Fruit fly (Drosophila melanogaster) whole organism, embryonic: Measurements from ENCODE around the gene Ns1.

Experiments used
- ATbp ChIP-seq: fragments of 200-800 bp; sonication (Bioruptor generic); optimal IDR thresholded peaks from 2 replicates; lab custom pipeline; 2017; ENCODE audit warnings: missing biosample characterization, mild to moderate bottlenecking, missing genetic modification characterization, missing genetic modification reagents
- Asciz ChIP-seq: fragments of 200-800 bp; sonication (Bioruptor generic); optimal IDR thresholded peaks from 2 replicates; lab custom pipeline; 2017; ENCODE audit warnings: missing biosample characterization, mild to moderate bottlenecking, missing genetic modification characterization, missing genetic modification reagents
- CG10209 ChIP-seq: fragments of 200-800 bp; sonication (Bioruptor generic); optimal IDR thresholded peaks from 3 replicates; lab custom pipeline; 2017; ENCODE audit warnings: missing biosample characterization, mild to moderate bottlenecking, missing genetic modification characterization, missing genetic modification reagents
- CG10431 ChIP-seq: fragments of 200-800 bp; sonication (Bioruptor generic); optimal IDR thresholded peaks from 3 replicates; lab custom pipeline; 2018; ENCODE audit warnings: missing biosample characterization, mild to moderate bottlenecking, missing genetic modification characterization
- CG10543 ChIP-seq: fragments of 200-800 bp; sonication (Bioruptor generic); optimal IDR thresholded peaks from 3 replicates; lab custom pipeline; 2017; ENCODE audit warnings: missing biosample characterization, mild to moderate bottlenecking, missing genetic modification characterization, moderate library complexity
- CG11695 ChIP-seq: fragments of 200-800 bp; sonication (Bioruptor generic); IDR thresholded peaks from 3 replicates; pipeline ENCODE4 v1.3.6; 2022; ENCODE audit warnings: missing biosample characterization, missing genetic modification characterization
- CG13287 ChIP-seq: fragments of 200-800 bp; sonication (Bioruptor generic); IDR thresholded peaks from 2 replicates; pipeline ENCODE4 v1.3.6; 2022; ENCODE audit warnings: missing biosample characterization, missing genetic modification characterization; ENCODE audit not compliant: partially characterized antibody
- CG13424 ChIP-seq: fragments of 200-800 bp; sonication (Bioruptor generic); optimal IDR thresholded peaks from 2 replicates; lab custom pipeline; 2019; ENCODE audit warnings: missing biosample characterization, mild to moderate bottlenecking, missing genetic modification characterization, moderate library complexity
- CG14441 ChIP-seq: fragments of 200-800 bp; sonication (Bioruptor generic); IDR thresholded peaks from 2 replicates; pipeline ENCODE4 v1.3.6; 2022; ENCODE audit warnings: missing biosample characterization, missing genetic modification characterization
- CG14710 ChIP-seq: fragments of 200-800 bp; sonication (Bioruptor generic); optimal IDR thresholded peaks from 3 replicates; lab custom pipeline; 2019; ENCODE audit warnings: missing biosample characterization, mild to moderate bottlenecking, missing genetic modification characterization, moderate library complexity
- CG15514 ChIP-seq: fragments of 200-800 bp; sonication (Bioruptor generic); optimal IDR thresholded peaks from 3 replicates; lab custom pipeline; 2017; ENCODE audit warnings: missing biosample characterization, missing genetic modification characterization, mild to moderate bottlenecking, moderate library complexity, missing genetic modification reagents
- CG18011 ChIP-seq: fragments of 200-800 bp; sonication (Bioruptor generic); optimal IDR thresholded peaks from 2 replicates; lab custom pipeline; 2017; ENCODE audit warnings: missing biosample characterization, missing genetic modification characterization, mild to moderate bottlenecking, moderate library complexity, missing genotype
- CG2678 ChIP-seq: fragments of 200-800 bp; sonication (Bioruptor generic); optimal IDR thresholded peaks from 3 replicates; lab custom pipeline; 2019; ENCODE audit warnings: missing biosample characterization, mild to moderate bottlenecking, missing genetic modification characterization, moderate library complexity
- CG33557 ChIP-seq: fragments of 200-800 bp; sonication (Bioruptor generic); optimal IDR thresholded peaks from 2 replicates; lab custom pipeline; 2019; ENCODE audit warnings: missing biosample characterization, mild to moderate bottlenecking, missing genetic modification characterization, moderate library complexity
- CG4707 ChIP-seq: fragments of 200-800 bp; sonication (Bioruptor generic); optimal IDR thresholded peaks from 2 replicates; lab custom pipeline; 2018; ENCODE audit warnings: missing biosample characterization, mild to moderate bottlenecking, missing genetic modification characterization, moderate library complexity
- CG6254 ChIP-seq: fragments of 200-800 bp; sonication (Bioruptor generic); optimal IDR thresholded peaks from 3 replicates; lab custom pipeline; 2017; ENCODE audit warnings: mild to moderate bottlenecking, missing biosample characterization, missing genetic modification reagents, missing genetic modification characterization
- CG6272 ChIP-seq: fragments of 200-800 bp; sonication (Bioruptor generic); IDR thresholded peaks from 2 replicates; pipeline ENCODE4 v1.3.6; 2022; ENCODE audit warnings: missing biosample characterization, missing genetic modification characterization
- CG6854 ChIP-seq: fragments of 200-800 bp; sonication (Bioruptor generic); optimal IDR thresholded peaks from 3 replicates; lab custom pipeline; 2017; ENCODE audit warnings: missing biosample characterization, mild to moderate bottlenecking, missing genetic modification characterization
- CG7745 ChIP-seq: fragments of 200-800 bp; sonication (Bioruptor generic); optimal IDR thresholded peaks from 2 replicates; lab custom pipeline; 2018; ENCODE audit warnings: missing biosample characterization, mild to moderate bottlenecking, missing genetic modification characterization, moderate library complexity
- CG8281 ChIP-seq: fragments of 200-800 bp; sonication (Bioruptor generic); optimal IDR thresholded peaks from 2 replicates; lab custom pipeline; 2018; ENCODE audit warnings: missing biosample characterization, mild to moderate bottlenecking, missing genetic modification characterization, moderate library complexity
- CG9215 ChIP-seq: fragments of 200-800 bp; sonication (Bioruptor generic); IDR thresholded peaks from 2 replicates; pipeline ENCODE4 v1.3.6; 2022; ENCODE audit warnings: missing biosample characterization, missing genetic modification characterization
- CrebB ChIP-seq: fragments of 200-800 bp; sonication (Bioruptor generic); optimal IDR thresholded peaks from 3 replicates; lab custom pipeline; 2018; ENCODE audit warnings: missing biosample characterization, mild to moderate bottlenecking, missing genetic modification characterization
- Dad ChIP-seq: fragments of 200-800 bp; sonication (Bioruptor generic); optimal IDR thresholded peaks from 3 replicates; lab custom pipeline; 2016; ENCODE audit warnings: missing biosample characterization, missing genetic modification characterization
- Dp ChIP-seq: fragments of 200-800 bp; sonication (Bioruptor generic); optimal IDR thresholded peaks from 2 replicates; lab custom pipeline; 2018; ENCODE audit warnings: missing biosample characterization, mild to moderate bottlenecking, missing genetic modification characterization, moderate library complexity
- HmgZ ChIP-seq: fragments of 200-800 bp; sonication (Bioruptor generic); optimal IDR thresholded peaks from 2 replicates; lab custom pipeline; 2018; ENCODE audit warnings: missing biosample characterization, mild to moderate bottlenecking, missing genetic modification characterization
- Hr78 ChIP-seq, 2 experiments: fragments of 200-800 bp in 1 of 2; fragments of >200 bp in 1 of 2; sonication (Bioruptor generic) in 1 of 2; optimal IDR thresholded peaks; 2 replicates each; lab custom pipeline; 2017 to 2019; ENCODE audit warnings: missing biosample characterization in 2 of 2, missing genetic modification characterization in 2 of 2, mild to moderate bottlenecking in 1 of 2, moderate library complexity in 1 of 2
- Kr ChIP-seq: fragments of 200-800 bp; sonication (Bioruptor generic); optimal IDR thresholded peaks from 2 replicates; lab custom pipeline; 2017; ENCODE audit warnings: missing biosample characterization, mild to moderate bottlenecking, missing genetic modification characterization
- MTF-1 ChIP-seq: fragments of 200-800 bp; sonication (Bioruptor generic); optimal IDR thresholded peaks from 2 replicates; lab custom pipeline; 2018; ENCODE audit warnings: missing biosample characterization, mild to moderate bottlenecking, missing genetic modification characterization, borderline replicate concordance
- NC2β ChIP-seq: fragments of 200-800 bp; sonication (Bioruptor generic); optimal IDR thresholded peaks from 2 replicates; lab custom pipeline; 2016; ENCODE audit warnings: missing biosample characterization, missing genetic modification characterization
- PHDP ChIP-seq: fragments of 200-800 bp; sonication (Bioruptor generic); optimal IDR thresholded peaks from 3 replicates; lab custom pipeline; 2018; ENCODE audit warnings: missing biosample characterization, mild to moderate bottlenecking, missing genetic modification characterization, moderate library complexity
- Sox100B ChIP-seq: fragments of 200-800 bp; sonication (Bioruptor generic); optimal IDR thresholded peaks from 3 replicates; lab custom pipeline; 2018; ENCODE audit warnings: missing biosample characterization, mild to moderate bottlenecking, missing genetic modification characterization
- caup ChIP-seq: fragments of 200-800 bp; sonication (Bioruptor generic); optimal IDR thresholded peaks from 3 replicates; lab custom pipeline; 2017; ENCODE audit warnings: missing biosample characterization, mild to moderate bottlenecking, missing genetic modification characterization, moderate library complexity; ENCODE audit not compliant: severe bottlenecking
- cg ChIP-seq: fragments of 200-800 bp; sonication (Bioruptor generic); optimal IDR thresholded peaks from 3 replicates; lab custom pipeline; 2019; ENCODE audit warnings: missing biosample characterization, mild to moderate bottlenecking, missing genetic modification characterization, moderate library complexity
- dysf ChIP-seq: fragments of 200-800 bp; sonication (Bioruptor generic); IDR thresholded peaks from 3 replicates; pipeline ENCODE4 v1.3.6; 2022; ENCODE audit warnings: missing biosample characterization, missing genetic modification characterization
- gfzf ChIP-seq: fragments of 200-800 bp; sonication (Bioruptor generic); optimal IDR thresholded peaks from 2 replicates; lab custom pipeline; 2016; ENCODE audit warnings: missing biosample characterization, mild to moderate bottlenecking, missing genetic modification characterization, moderate library complexity
- grau ChIP-seq: fragments of 200-800 bp; optimal IDR thresholded peaks from 3 replicates; lab custom pipeline; 2019; ENCODE audit warnings: missing biosample characterization, mild to moderate bottlenecking, missing genetic modification characterization, moderate library complexity
- ind ChIP-seq: fragments of 200-800 bp; sonication (Bioruptor generic); optimal IDR thresholded peaks from 3 replicates; lab custom pipeline; 2016; ENCODE audit warnings: missing biosample characterization, missing genetic modification characterization
- lbe ChIP-seq: fragments of 200-800 bp; sonication (Bioruptor generic); optimal IDR thresholded peaks from 2 replicates; lab custom pipeline; 2016; ENCODE audit warnings: missing biosample characterization, mild to moderate bottlenecking, missing genetic modification characterization
- lmd ChIP-seq: fragments of 200-800 bp; sonication (Bioruptor generic); IDR thresholded peaks from 2 replicates; pipeline ENCODE4 v1.3.6; 2022; ENCODE audit warnings: missing biosample characterization, missing genetic modification characterization
- odd ChIP-seq: fragments of 200-800 bp; sonication (Bioruptor generic); optimal IDR thresholded peaks from 2 replicates; lab custom pipeline; 2017; ENCODE audit warnings: missing biosample characterization, mild to moderate bottlenecking, missing genetic modification characterization
- onecut ChIP-seq: fragments of 200-800 bp; sonication (Bioruptor generic); IDR thresholded peaks from 2 replicates; pipeline ENCODE4 v1.3.6; 2022; ENCODE audit warnings: missing biosample characterization, missing genetic modification characterization
- pfk ChIP-seq: fragments of 200-800 bp; sonication (Bioruptor generic); optimal IDR thresholded peaks from 2 replicates; lab custom pipeline; 2018; ENCODE audit warnings: missing biosample characterization, mild to moderate bottlenecking, missing genetic modification characterization, moderate library complexity
- pros ChIP-seq: fragments of 200-800 bp; sonication (Bioruptor generic); optimal IDR thresholded peaks from 3 replicates; lab custom pipeline; 2019; ENCODE audit warnings: missing biosample characterization, mild to moderate bottlenecking, missing genetic modification characterization, moderate library complexity
- ro ChIP-seq: fragments of 200-800 bp; sonication (Bioruptor generic); IDR thresholded peaks from 2 replicates; pipeline ENCODE4 v1.3.6; 2022; ENCODE audit warnings: missing biosample characterization, missing genetic modification characterization
- salm ChIP-seq: fragments of 200-800 bp; sonication (Bioruptor generic); optimal IDR thresholded peaks from 2 replicates; lab custom pipeline; 2018; ENCODE audit warnings: missing biosample characterization, mild to moderate bottlenecking, missing genetic modification characterization
- sd ChIP-seq: fragments of 200-800 bp; sonication (Bioruptor generic); optimal IDR thresholded peaks from 3 replicates; lab custom pipeline; 2018; ENCODE audit warnings: missing biosample characterization, mild to moderate bottlenecking, missing genetic modification characterization, moderate library complexity
- sens ChIP-seq: fragments of 200-800 bp; sonication (Bioruptor generic); peaks from one replicate; lab custom pipeline; 2016; ENCODE audit warnings: missing biosample characterization, missing genetic modification characterization
- sug ChIP-seq: fragments of 200-800 bp; optimal IDR thresholded peaks from 2 replicates; lab custom pipeline; 2019; ENCODE audit warnings: missing biosample characterization, mild to moderate bottlenecking, missing genetic modification characterization, moderate library complexity
- wek ChIP-seq: fragments of 200-800 bp; sonication (Bioruptor generic); optimal IDR thresholded peaks from 3 replicates; lab custom pipeline; 2018; ENCODE audit warnings: missing biosample characterization, mild to moderate bottlenecking, missing genetic modification characterization, moderate library complexity

Ns1 gene

dm6 chr3R:17115668-17116067 lies 43.2 kb upstream of the Ns1 start:
- no peak for TF ChIP-seq CG6272 (GFP tag; lab: Robert Waterston, UW)
- TF ChIP-seq NC2β (GFP tag; lab: Kevin White, UChicago) = no peak
- TF ChIP-seq sens = peak; percentile 70
- peak; percentile 31 for TF ChIP-seq wek (GFP tag; lab: Kevin White, UChicago)
- TF ChIP-seq lbe (GFP tag; lab: Kevin White, UChicago) = peak; percentile 45
- no peak for TF ChIP-seq Dp
- peak; percentile 1 for TF ChIP-seq HmgZ
- TF ChIP-seq salm = peak; percentile 56
- peak; percentile 67 for TF ChIP-seq PHDP (tag; lab: Kevin White, UChicago)
- no peak for TF ChIP-seq ind (GFP tag; lab: Kevin White, UChicago)
- TF ChIP-seq CG18011 (GFP tag; lab: Kevin White, UChicago) = peak; percentile 9
- TF ChIP-seq CG11695 = peak; percentile 15; the same call in 1 of the 3 replicates
- peak; percentile 19 for TF ChIP-seq CG10209 (GFP tag; lab: Kevin White, UChicago)
- TF ChIP-seq CG4707 (GFP tag; lab: Kevin White, UChicago) = peak; percentile 38
- peak; percentile 59 for TF ChIP-seq CG7745 (tag; lab: Kevin White, UChicago)
- TF ChIP-seq caup (GFP tag; lab: Kevin White, UChicago) = peak; percentile 51
- peak; percentile 35 for TF ChIP-seq pfk
- TF ChIP-seq grau (tag; lab: Kevin White, UChicago) = peak; percentile 8
- peak; percentile 39 for TF ChIP-seq CG14710 (tag; lab: Kevin White, UChicago)
- TF ChIP-seq CG13424 = peak; percentile 22
- peak; percentile 25 for TF ChIP-seq CrebB (tag; lab: Kevin White, UChicago)
- peak; percentile 32 for TF ChIP-seq CG10431 (GFP tag; lab: Kevin White, UChicago)
- TF ChIP-seq onecut (GFP tag; lab: Robert Waterston, UW) = peak; percentile 15; the same call in 1 of the 2 replicates
- peak; percentile 84 for TF ChIP-seq CG8281 (tag; lab: Kevin White, UChicago)
- TF ChIP-seq lmd (GFP tag; lab: Robert Waterston, UW) = no peak
- TF ChIP-seq odd (GFP tag; lab: Kevin White, UChicago) = peak; percentile 57
- TF ChIP-seq ro (GFP tag; lab: Robert Waterston, UW) = no peak
- peak; percentile 31 for TF ChIP-seq CG6854
- TF ChIP-seq CG10543 (GFP tag; lab: Kevin White, UChicago) = peak; percentile 43
- TF ChIP-seq Kr (GFP tag; lab: Kevin White, UChicago) = peak; percentile 6
- no peak for TF ChIP-seq gfzf (GFP tag; lab: Kevin White, UChicago)
- peak; percentile 50 for TF ChIP-seq ATbp (GFP tag; lab: Kevin White, UChicago)
- no peak for TF ChIP-seq CG9215 (GFP tag; lab: Robert Waterston, UW)
- TF ChIP-seq CG6254 (GFP tag; lab: Kevin White, UChicago) = peak; percentile 30
- TF ChIP-seq Hr78 (GFP tag; optimal IDR thresholded peaks at IDR 0.05; lab: Kevin White, UChicago) = peak in 1 of 2 experiments; percentile 51
- TF ChIP-seq pros (GFP tag; lab: Kevin White, UChicago) = peak; percentile 10
- 0 out of 2 replicates have a peak, but pooled peaks have one; percentile 20 for TF ChIP-seq CG14441 (GFP tag; lab: Robert Waterston, UW)
- peak; percentile 37 for TF ChIP-seq Sox100B
- TF ChIP-seq CG13287 (GFP tag; lab: Robert Waterston, UW) = no peak
- TF ChIP-seq Asciz (GFP tag; lab: Kevin White, UChicago) = peak; percentile 50
- TF ChIP-seq Dad (GFP tag; lab: Kevin White, UChicago) = no peak
- TF ChIP-seq sd = peak; percentile 32
- TF ChIP-seq cg = no peak
- peak; percentile 48 for TF ChIP-seq sug (tag; lab: Kevin White, UChicago)
- peak; percentile 17 for TF ChIP-seq MTF-1 (GFP tag; lab: Kevin White, UChicago)
- TF ChIP-seq dysf (GFP tag; lab: Robert Waterston, UW) = no peak
- TF ChIP-seq CG33557 (GFP tag; lab: Kevin White, UChicago) = peak; percentile 69
- peak; percentile 17 for TF ChIP-seq CG15514 (GFP tag; lab: Kevin White, UChicago)
- TF ChIP-seq CG2678 (tag; lab: Kevin White, UChicago) = peak; percentile 64
